Worm (Caenorhabditis elegans) whole organism, midembryonic: ENCODE measurements around the gene F58H1.7.
A peak's percentile ranks its signal among the peaks of the same experiment; 100 is the strongest.

ENCODE experiments used
- T22C8.4 ChIP-seq: fragments of 200-800 bp; sonication (Bioruptor generic); IDR thresholded peaks from 2 replicates; pipeline ENCODE4 v1.3.6; 2022; ENCODE audit warnings: missing genetic modification characterization, missing compliant biosample characterization
- cog-1 ChIP-seq: sonication (generic microtip); optimal IDR thresholded peaks from 2 replicates; lab custom pipeline; 2016; ENCODE audit warnings: missing genetic modification characterization, missing compliant biosample characterization

DNA sequence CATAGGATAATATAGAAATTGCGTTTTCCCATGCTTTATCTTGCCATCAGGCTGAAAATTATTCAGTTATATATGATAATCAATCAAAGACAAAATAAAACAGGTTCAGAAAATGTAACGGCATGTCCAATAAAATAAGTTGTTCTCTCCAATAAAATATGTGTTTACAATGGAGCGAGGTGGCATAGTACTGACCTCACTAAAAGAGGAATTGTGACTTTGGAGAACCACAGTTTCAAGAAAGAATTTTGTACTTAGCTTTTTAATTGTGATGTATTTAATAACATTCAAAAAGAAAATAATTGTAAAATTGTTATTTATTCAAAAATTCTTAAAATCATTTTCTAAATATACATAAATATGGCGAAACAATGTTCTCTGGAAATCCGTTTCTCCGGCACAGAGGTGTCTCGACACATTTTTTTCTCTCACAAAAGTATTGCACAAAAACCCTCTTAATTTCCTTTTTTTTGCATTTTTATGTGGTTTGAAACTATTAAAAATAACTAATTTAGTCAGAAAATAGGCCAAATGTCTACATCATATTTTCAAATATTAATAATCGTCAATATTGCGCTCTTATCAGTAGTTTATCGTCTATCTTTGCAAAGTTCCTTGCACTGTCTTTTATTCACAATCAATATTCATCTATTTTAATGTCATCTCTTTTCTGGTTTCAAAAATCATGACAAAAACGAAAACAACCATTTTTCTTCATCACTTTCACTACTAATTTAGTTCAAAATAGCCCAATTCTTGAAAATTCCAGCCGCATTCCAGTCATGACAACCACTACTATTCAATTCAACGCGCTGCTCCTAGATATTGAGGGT lies 31.2 kb downstream of the F58H1.7 start, which contains the start of the genes aman-2 and F58H1.3:
- TF ChIP-seq T22C8.4 (GFP tag; lab: Robert Waterston, UW) (no peak), cog-1 (tag; lab: Kevin White, UChicago) (peak; percentile 81)
